Worm (Caenorhabditis elegans) whole organism, L3 larva: ENCODE data around the gene cki-2.

ENCODE experiments used
- ama-1 ChIP-seq: fragments of 150-350 bp; optimal IDR thresholded peaks from 2 replicates; lab custom pipeline; 2018
- nhr-67 ChIP-seq: fragments of 150-350 bp; optimal IDR thresholded peaks from 2 replicates; lab custom pipeline; 2014; ENCODE audit warnings: missing biosample characterization, missing genetic modification characterization
- ztf-4 ChIP-seq: fragments of 150-350 bp; optimal IDR thresholded peaks from 2 replicates; lab custom pipeline; 2014; ENCODE audit warnings: missing biosample characterization, missing genetic modification characterization

DNA sequence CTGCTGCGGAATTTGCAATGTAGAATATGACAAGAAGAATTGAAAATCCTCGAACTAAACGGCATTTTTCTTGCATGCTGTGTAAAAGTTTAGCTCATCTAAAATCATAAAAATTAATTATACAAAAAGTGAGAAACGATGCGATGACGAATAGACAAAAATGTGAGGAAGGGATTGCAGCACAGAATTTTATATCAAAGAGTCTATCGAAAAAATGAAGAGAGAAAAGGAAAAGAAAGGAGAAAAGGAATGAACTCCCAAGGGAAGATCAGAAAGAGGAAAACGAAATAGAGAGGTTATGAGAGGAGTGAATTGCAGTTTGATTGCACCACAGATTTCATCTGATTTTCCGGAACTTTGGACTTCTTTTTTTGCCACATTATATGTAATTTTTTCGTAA is 22.1 kb upstream of the cki-2 start, which contains the start of gene glr-4:
- TF ChIP-seq ztf-4 (tag; lab: Kevin White, UChicago) (no peak), ama-1 (no peak), nhr-67 (tag; lab: Kevin White, UChicago) (no peak)
